Worm (Caenorhabditis elegans) whole organism, early embryonic: ENCODE data around the gene set-5.
"Not testable (repeated sequence)": the region's sequence is repeated elsewhere in the genome, so short reads cannot be mapped to it uniquely, and the experiment has no call there.

Experiments used
- ama-1 ChIP-seq: fragments of 150-350 bp; optimal IDR thresholded peaks from 2 replicates; lab custom pipeline; 2014
- flt-1 ChIP-seq: fragments of 200-800 bp; sonication (Bioruptor generic); IDR thresholded peaks from 2 replicates; pipeline ENCODE4 v1.3.6; 2022; ENCODE audit warnings: missing genetic modification characterization, missing compliant biosample characterization

DNA sequence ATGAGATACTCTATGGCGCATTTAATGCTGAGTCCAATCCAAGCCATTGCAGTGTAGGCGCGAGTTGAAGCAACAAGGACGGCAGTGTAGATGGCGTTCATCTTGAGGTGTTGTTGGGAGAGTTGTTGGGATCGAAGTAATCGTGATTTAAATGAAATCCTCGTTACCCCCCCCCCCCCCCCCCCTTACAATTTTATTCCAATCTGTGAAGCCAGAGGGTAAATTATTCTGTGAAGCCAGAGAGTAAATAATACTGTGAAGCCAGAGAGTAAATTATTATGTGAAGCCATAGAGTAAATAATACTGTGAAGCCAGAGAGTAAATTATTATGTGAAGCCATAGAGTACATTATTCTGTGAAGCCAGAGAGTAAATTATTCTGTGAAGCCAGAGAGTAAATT lies 51.6 kb downstream of the set-5 start, which contains the start of gene nspa-10:
- TF ChIP-seq ama-1 (lab: Kevin White, UChicago); flt-1 (GFP tag; lab: Robert Waterston, UW): not testable (repeated sequence)
